Fruit fly (Drosophila melanogaster): Measurements from ENCODE around the gene CG9902.

The CG9902 gene

DNA sequence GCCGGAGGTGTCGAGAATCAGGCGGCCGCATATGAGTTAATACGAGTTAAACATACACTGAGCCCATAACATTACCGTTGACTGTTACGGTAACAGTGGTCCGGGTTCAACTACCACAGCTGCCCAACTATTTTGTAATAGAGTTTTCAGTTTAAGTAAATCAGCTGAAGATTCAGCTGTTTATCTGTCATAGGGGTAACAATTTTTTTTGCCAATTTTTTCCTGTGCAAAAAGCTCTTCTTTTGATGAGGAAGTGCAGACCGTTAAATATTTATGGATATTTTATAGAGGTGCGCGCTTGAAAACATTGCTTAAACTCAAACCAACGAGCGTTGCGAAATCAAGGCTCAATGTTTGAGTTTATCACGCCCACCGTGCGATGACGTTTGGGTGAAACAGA, 34.4 kb upstream of the CG9902 start (continued):
- TF ChIP-seq scrt (GFP tag; optimal IDR thresholded peaks at IDR 0.05) (peak; percentile 4), grau (tag; optimal IDR thresholded peaks at IDR 0.05) (peak; percentile 30), CG2678 (tag; optimal IDR thresholded peaks at IDR 0.05) (peak; percentile 48), Hand (GFP tag; optimal IDR thresholded peaks at IDR 0.05) (peak; percentile 22), gem (tag; optimal IDR thresholded peaks at IDR 0.05) (peak; percentile 38), CG13424 (tag; optimal IDR thresholded peaks at IDR 0.05) (peak; percentile 22), CG3995 (GFP tag; optimal IDR thresholded peaks at IDR 0.05) (no peak), slou (GFP tag; optimal IDR thresholded peaks at IDR 0.05) (no peak), Tbp (GFP tag; optimal IDR thresholded peaks at IDR 0.05) (no peak), CG14710 (tag; optimal IDR thresholded peaks at IDR 0.05) (no peak), Rfx (GFP tag; IDR thresholded peaks at IDR 0.05) (peak; percentile 19; the same call in 1 of the 2 replicates), CG6765 (GFP tag; optimal IDR thresholded peaks at IDR 0.05) (no peak), CG18599 (GFP tag; optimal IDR thresholded peaks at IDR 0.05) (peak; percentile 57), lab (GFP tag; optimal IDR thresholded peaks at IDR 0.05) (peak; percentile 31), CG9932 (GFP tag; IDR thresholded peaks at IDR 0.05) (0 out of 2 replicates have a peak, but pooled peaks have one; percentile 16), Mrtf (GFP tag; IDR thresholded peaks at IDR 0.05) (no peak), insv (GFP tag; optimal IDR thresholded peaks at IDR 0.05) (no peak), CG11504 (tag; optimal IDR thresholded peaks at IDR 0.05) (peak; percentile 29), Hsf (GFP tag; optimal IDR thresholded peaks at IDR 0.05) (no peak), zfh2 (GFP tag; optimal IDR thresholded peaks at IDR 0.05) (peak; percentile 39), trh (GFP tag; optimal IDR thresholded peaks at IDR 0.05) (no peak), CG10147 (GFP tag; optimal IDR thresholded peaks at IDR 0.05) (peak; percentile 34), Dip2 (GFP tag; IDR thresholded peaks at IDR 0.05) (no peak), Ssrp (tag; optimal IDR thresholded peaks at IDR 0.05) (no peak), fd64A (GFP tag; optimal IDR thresholded peaks at IDR 0.05) (no peak), CG10543 (GFP tag; optimal IDR thresholded peaks at IDR 0.05) (peak; percentile 42), CG3407 (GFP tag; optimal IDR thresholded peaks at IDR 0.05) (no peak), Trl (optimal IDR thresholded peaks at IDR 0.05) (no peak), Trl (GFP tag; optimal IDR thresholded peaks at IDR 0.05) (no peak), lilli (GFP tag; optimal IDR thresholded peaks at IDR 0.05) (peak; percentile 8), CG8924 (tag; optimal IDR thresholded peaks at IDR 0.05) (no peak), CG10366 (GFP tag; IDR thresholded peaks at IDR 0.05) (no peak), PHDP (tag; optimal IDR thresholded peaks at IDR 0.05) (no peak), CG9797 (GFP tag; optimal IDR thresholded peaks at IDR 0.05) (no peak), dmrt99B (tag; optimal IDR thresholded peaks at IDR 0.05) (no peak), danr (GFP tag; IDR thresholded peaks at IDR 0.05) (no peak), Xbp1 (GFP tag; optimal IDR thresholded peaks at IDR 0.05) (no peak), CG13624 (GFP tag; optimal IDR thresholded peaks at IDR 0.05) (no peak), CG12155 (GFP tag; optimal IDR thresholded peaks at IDR 0.05) (no peak), bsh (GFP tag; optimal IDR thresholded peaks at IDR 0.05) (no peak), bcd (GFP tag; optimal IDR thresholded peaks at IDR 0.05) (peak; percentile 4), CG9817 (tag; optimal IDR thresholded peaks at IDR 0.05) (no peak), CG10959 (GFP tag; IDR thresholded peaks at IDR 0.05) (no peak), fd102C (GFP tag; optimal IDR thresholded peaks at IDR 0.05) (no peak), Eip74EF (GFP tag; optimal IDR thresholded peaks at IDR 0.05) (no peak), sens-2 (GFP tag; IDR thresholded peaks at IDR 0.05) (no peak), org-1 (GFP tag; optimal IDR thresholded peaks at IDR 0.05) (no peak), Ets97D (GFP tag; optimal IDR thresholded peaks at IDR 0.05) (no peak), Stat92E (GFP tag; optimal IDR thresholded peaks at IDR 0.05) (no peak), CG34422 (GFP tag; IDR thresholded peaks at IDR 0.05) (no peak), Asciz (GFP tag; optimal IDR thresholded peaks at IDR 0.05) (no peak)
